Worm (Caenorhabditis elegans): ENCODE measurements around the gene F49H6.12.

The F49H6.12 gene

DNA sequence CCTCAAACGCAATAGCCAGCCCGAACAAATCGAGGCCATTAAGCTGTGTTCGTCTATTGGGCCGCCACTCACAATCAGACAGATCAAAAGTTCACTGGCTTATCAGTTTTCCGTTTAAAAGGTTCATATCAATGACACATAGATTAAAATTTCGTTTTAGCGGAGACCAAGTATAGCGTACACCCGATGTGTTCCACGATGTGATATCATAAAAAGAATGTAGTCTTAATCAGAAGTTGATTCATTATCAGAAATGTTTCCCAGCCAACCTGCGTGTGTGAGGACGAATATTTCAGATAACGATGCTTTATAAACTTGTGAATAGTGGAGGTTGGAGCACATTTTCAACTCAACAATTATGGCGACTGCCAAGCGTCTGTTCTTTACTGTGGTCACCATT is 7.2 kb downstream of the F49H6.12 start, which contains the start of gene clc-13:
TSS of gene clc-13 (plus strand) at position 359 of the 400 bp plus-strand sequence.
- TF ChIP-seq W03F9.2 (tag; optimal IDR thresholded peaks at IDR 0.05), result no peak
- no peak for TF ChIP-seq him-1 (tag; optimal IDR thresholded peaks at IDR 0.05)
- TF ChIP-seq dao-5 (tag; optimal IDR thresholded peaks at IDR 0.05), result no peak

DNA sequence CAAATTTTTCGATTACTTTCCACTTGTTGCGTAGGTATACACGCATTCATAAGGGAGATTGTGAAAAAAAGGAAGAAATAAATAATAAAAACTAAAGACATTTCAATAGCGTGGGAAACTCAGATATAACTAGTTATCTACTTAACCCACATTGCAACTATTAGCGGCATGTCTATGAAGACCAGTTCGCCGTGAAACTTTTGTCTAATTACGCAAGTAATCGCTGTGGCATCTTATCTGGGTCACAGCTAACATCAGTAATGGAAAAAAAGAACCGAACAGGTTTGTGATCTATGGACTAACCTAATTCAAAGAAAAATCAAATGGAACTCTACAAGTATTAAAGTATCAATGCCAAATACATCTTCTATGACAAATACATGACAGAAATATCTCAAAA is 8.0 kb downstream of the F49H6.12 start, which contains the start of gene clec-241:
TSS of gene clec-241 (minus strand) at position 101 of the 400 bp plus-strand sequence.
- no peak for TF ChIP-seq dao-5 (tag; optimal IDR thresholded peaks at IDR 0.05)
- no peak for TF ChIP-seq W03F9.2 (tag; optimal IDR thresholded peaks at IDR 0.05)
- no peak for TF ChIP-seq him-1 (tag; optimal IDR thresholded peaks at IDR 0.05)

DNA sequence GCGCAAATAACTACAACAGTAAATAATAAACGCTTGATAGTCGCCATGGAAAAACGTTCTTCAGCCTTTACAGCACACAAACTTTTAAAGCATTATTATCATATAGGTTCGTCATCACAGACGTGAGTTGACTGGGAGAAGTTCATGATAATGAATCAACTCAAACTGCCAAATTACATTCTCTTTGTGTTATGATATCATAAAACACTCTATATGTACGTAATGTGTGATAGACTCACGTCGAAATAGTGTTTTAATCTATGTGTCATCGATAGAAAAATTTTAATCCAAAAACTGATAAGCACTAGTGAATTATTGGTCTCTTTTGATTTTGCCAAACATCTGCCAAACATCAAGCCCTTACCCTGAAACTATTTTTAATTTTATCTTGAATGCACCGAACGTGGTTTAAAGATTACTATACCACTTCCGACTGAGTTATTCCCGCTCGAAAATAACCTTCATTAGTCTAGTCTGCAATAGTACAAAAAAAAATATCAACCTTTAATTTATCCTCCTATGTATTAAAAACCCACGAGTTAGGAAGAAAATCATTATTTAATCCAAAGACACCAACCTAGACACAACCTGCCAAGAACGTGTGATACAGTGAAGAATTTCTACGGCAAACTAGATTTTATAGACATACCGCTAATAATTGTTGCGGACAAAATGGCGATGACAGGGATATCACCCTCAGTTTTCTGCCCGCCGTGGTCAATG is 11.8 kb downstream of the F49H6.12 start, which contains the start of the genes clc-12 and clec-240:
TSS of gene clc-12 (minus strand) at position 47 of the 723 bp plus-strand sequence.
TSS of gene clec-240 (plus strand) at position 673 of the 723 bp plus-strand sequence.
- TF ChIP-seq dao-5 (tag; optimal IDR thresholded peaks at IDR 0.05) (no peak), him-1 (tag; optimal IDR thresholded peaks at IDR 0.05) (no peak), W03F9.2 (tag; optimal IDR thresholded peaks at IDR 0.05) (no peak)

DNA sequence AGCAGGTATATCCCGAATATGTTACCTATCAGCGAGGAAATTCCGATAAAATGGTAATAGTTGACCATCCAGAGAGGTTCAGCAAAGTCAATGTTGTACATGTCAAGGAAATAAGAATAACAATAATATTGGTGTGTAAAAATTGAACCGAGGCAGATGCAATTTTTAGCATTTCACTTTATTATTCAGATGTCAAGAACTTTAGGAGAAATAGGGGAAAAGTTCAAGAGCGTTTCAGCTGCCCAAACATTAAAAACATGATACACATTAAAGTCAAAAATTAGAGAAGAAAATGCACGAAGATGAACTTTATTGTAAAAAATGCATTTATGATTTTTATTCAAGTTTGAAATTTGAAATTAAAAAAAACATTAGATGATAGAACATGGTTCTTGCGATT is 13.0 kb downstream of the F49H6.12 start, which contains the start of gene sri-69:
TSS of gene sri-69 (minus strand) at position 101 of the 400 bp plus-strand sequence.
- TF ChIP-seq him-1 (tag; optimal IDR thresholded peaks at IDR 0.05) (no peak), W03F9.2 (tag; optimal IDR thresholded peaks at IDR 0.05) (no peak), dao-5 (tag; optimal IDR thresholded peaks at IDR 0.05) (no peak)

DNA sequence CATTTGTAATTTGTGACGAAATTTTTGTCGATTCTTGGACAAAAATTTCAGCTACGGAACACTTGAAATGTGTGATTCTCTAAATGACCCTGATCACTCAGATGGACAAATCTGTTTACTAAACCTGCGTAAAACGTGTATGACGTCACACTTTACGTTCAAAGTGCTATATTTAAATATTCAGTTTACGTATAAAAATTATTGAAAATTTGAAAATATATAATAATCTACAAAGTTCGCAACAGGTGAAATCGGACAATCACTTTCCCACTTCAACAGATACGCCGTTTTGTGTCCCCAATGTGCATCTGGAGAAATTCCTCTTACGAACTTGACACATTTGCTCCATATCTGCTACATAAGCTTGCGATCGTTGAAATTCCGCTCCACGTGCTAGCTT is 16.1 kb downstream of the F49H6.12 start, which contains the start of gene srh-131:
TSS of gene srh-131 (plus strand) at position 301 of the 400 bp plus-strand sequence.
- TF ChIP-seq dao-5 (tag; optimal IDR thresholded peaks at IDR 0.05) (no peak), him-1 (tag; optimal IDR thresholded peaks at IDR 0.05) (no peak), W03F9.2 (tag; optimal IDR thresholded peaks at IDR 0.05) (no peak)

DNA sequence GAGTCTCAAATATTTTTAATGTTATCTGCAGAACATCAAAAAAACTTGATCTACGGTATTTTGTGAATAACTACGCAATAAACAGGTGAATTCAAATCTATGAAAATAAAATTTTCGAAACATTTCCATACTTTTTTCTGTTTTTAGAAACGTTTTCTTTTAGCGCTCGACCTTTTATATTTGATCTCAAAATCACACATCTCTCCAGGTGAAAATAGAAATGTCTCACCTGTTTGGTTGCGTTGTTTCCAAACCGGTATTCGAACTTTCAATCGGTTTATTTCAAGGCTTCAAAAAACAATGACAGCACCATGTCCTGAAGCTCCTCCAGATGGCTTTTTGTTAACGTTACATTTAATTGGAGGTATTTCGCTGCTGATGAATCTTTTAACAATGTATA is 20.1 kb downstream of the F49H6.12 start, which contains the start of gene sri-9:
TSS of gene sri-9 (plus strand) at position 301 of the 400 bp plus-strand sequence.
- TF ChIP-seq W03F9.2 (tag; optimal IDR thresholded peaks at IDR 0.05), result no peak
- no peak for TF ChIP-seq dao-5 (tag; optimal IDR thresholded peaks at IDR 0.05)
- TF ChIP-seq him-1 (tag; optimal IDR thresholded peaks at IDR 0.05), result no peak

DNA sequence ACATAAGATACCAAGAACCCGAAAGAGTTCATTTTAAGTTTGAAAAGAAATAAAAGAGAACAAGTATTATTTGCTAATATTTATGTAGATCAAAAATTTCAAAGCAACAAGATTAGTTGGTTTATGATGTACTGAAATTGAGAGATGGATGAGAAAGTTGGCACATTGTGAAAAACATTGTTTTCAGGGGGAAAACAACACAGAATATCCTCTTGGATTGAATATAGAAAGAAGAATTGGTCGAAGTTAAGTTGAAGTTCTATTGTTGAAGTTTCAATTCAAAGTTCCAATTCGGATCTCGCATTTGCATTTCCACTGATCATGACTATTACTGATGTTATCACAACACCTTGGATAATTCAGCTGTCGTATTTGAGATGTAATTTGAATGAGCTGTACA is 20.6 kb downstream of the F49H6.12 start:
- TF ChIP-seq dao-5 (tag; optimal IDR thresholded peaks at IDR 0.05), result no peak
- no peak for TF ChIP-seq W03F9.2 (tag; optimal IDR thresholded peaks at IDR 0.05)
- TF ChIP-seq him-1 (tag; optimal IDR thresholded peaks at IDR 0.05), result no peak

DNA sequence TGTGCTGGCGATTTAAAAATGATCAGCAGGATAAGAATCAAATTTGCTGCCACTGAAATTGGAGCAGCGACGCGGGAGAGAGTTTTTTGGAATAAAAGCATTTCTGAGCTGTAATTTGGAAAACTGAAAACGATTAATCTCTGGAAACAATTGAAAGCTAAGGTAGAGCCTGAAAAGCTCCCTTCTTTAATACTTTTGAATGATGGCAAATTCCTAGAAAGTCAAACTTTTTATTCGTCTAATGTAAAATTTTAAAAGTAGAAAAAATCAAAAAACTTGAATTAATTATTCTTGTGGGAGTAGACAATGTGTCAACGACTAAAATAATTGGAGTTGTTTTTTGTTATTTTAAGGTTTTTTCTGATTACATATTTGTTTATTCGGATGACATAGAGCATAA is 21.1 kb downstream of the F49H6.12 start, which contains the start of gene str-217:
TSS of gene str-217 (minus strand) at position 101 of the 400 bp plus-strand sequence.
- no peak for TF ChIP-seq dao-5 (tag; optimal IDR thresholded peaks at IDR 0.05)
- no peak for TF ChIP-seq him-1 (tag; optimal IDR thresholded peaks at IDR 0.05)
- no peak for TF ChIP-seq W03F9.2 (tag; optimal IDR thresholded peaks at IDR 0.05)

DNA sequence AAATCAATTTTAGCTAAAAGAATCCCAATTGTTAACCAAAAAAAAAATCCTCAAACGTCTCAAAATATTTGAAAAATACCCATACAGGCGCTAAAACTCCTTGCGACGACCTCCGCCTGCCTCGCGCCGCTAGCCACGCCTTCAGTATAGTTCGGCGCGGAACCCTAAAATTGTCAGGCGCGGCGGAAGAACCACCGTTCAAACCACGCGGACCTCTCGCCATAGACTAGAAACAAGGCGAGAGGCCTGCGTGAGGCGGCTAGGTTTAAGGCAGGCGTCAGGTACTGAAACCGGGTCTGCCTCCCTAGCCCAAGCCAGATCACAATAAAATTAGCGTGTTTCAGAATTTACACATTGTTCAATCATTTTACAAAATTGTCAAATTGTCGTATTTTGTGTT is 28.9 kb downstream of the F49H6.12 start:
- TF ChIP-seq him-1 (tag; optimal IDR thresholded peaks at IDR 0.05), result no peak
- TF ChIP-seq dao-5 (tag; optimal IDR thresholded peaks at IDR 0.05), result no peak
- no peak for TF ChIP-seq W03F9.2 (tag; optimal IDR thresholded peaks at IDR 0.05)

DNA sequence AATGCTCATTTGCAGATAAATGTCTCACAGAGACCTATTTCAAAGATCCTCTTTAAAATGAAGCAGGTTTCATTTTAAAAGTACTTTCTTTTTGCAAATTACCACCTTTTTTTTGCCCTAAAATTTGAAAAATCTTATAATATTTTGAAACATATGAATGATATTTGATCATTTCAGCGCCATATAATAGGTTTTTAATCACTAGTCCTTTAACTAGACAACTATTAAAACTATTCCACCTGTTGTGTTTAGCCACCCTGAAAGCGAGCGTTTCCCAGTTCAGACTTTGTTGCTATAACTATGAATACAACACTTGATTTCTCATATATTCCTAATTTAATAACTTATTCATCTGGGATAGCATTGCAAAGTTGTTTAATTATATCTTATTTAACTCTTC is 29.5 kb downstream of the F49H6.12 start, which contains the start of gene srz-95:
TSS of gene srz-95 (plus strand) at position 301 of the 400 bp plus-strand sequence.
- no peak for TF ChIP-seq dao-5 (tag; optimal IDR thresholded peaks at IDR 0.05)
- no peak for TF ChIP-seq W03F9.2 (tag; optimal IDR thresholded peaks at IDR 0.05)
- no peak for TF ChIP-seq him-1 (tag; optimal IDR thresholded peaks at IDR 0.05)

DNA sequence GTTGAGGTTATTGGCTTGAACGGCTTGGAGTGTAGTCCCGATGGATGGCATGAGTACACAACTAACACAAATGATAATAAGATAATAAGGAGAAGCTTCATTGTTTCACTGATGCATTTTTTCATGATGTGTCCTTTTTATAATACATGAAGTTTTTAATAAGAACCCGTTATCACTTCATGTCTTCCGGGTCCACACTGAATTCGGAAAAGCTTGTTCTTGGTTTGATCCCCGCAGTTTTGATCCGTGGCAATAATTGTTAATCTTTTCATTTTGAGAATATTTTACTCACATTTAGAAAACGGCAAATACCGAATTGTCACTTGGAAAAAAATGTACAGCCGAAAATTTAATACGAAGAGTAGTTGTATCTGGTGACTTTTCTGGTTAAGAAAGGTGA is 32.6 kb downstream of the F49H6.12 start, which contains the start of gene Y102A5C.27:
TSS of gene Y102A5C.27 (minus strand) at position 101 of the 400 bp plus-strand sequence.
- TF ChIP-seq dao-5 (tag; optimal IDR thresholded peaks at IDR 0.05) (no peak), him-1 (tag; optimal IDR thresholded peaks at IDR 0.05) (no peak), W03F9.2 (tag; optimal IDR thresholded peaks at IDR 0.05) (no peak)

DNA sequence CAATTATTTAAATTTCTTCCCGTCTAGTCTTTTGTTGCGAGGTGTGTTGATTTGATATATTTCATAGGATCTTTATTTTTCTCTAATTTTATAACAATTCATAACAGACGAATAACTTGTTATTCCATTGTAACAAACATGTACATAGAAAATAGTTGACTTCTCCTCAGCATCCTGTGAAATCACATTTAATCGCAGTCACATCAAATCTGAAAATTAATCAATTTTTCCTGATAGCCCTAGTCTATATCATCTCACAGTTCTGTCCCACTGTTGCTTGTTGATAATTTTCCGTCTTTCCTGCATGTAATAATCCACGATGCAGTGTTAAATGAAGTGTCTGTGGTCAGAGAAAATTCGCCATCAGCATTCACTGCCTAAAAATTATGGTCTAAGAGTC is 33.5 kb downstream of the F49H6.12 start:
- TF ChIP-seq W03F9.2 (tag; optimal IDR thresholded peaks at IDR 0.05) (no peak), him-1 (tag; optimal IDR thresholded peaks at IDR 0.05) (no peak), dao-5 (tag; optimal IDR thresholded peaks at IDR 0.05) (no peak)

DNA sequence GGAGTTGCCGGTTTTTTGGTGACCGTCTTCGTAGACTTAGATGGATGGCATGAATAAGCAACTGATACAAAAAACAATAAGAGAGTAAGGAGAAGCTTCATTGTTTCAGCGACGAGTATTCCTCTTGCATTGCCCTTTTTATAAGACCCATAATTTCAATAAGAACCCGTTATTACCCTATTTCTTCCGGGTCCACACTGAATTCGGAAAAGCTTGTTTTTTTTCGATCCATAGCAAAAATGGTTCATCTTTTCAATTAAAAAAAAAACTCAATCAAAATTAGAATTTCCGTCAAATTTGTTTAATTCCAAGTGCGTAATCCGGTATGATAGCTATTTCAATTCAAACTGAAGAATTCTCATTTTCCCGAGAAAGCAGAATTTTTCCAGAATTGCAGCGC is 34.2 kb downstream of the F49H6.12 start, which contains the start of gene Y102A5C.40:
TSS of gene Y102A5C.40 (minus strand) at position 101 of the 400 bp plus-strand sequence.
- TF ChIP-seq dao-5 (tag; optimal IDR thresholded peaks at IDR 0.05) (no peak), him-1 (tag; optimal IDR thresholded peaks at IDR 0.05) (no peak), W03F9.2 (tag; optimal IDR thresholded peaks at IDR 0.05) (no peak)

DNA sequence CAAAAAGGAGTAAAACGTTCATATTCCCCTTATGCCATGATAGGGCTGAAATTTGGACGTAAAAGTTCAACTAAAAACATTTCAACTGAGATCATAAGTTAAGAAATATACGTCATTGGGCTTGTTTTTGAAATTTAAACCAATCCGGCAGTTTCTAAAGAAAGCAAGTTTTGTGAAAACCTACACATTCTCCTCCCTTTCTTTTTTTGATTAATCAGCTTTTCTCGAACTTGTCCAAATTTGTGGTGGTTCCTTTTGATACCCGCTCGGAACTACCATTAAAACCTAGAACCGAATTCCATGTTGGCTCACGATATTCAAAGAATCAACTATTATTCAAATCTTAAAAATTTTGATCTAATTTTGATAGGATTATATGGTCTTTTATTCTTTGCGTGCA is 40.9 kb downstream of the F49H6.12 start, which contains the start of gene srz-54:
TSS of gene srz-54 (plus strand) at position 301 of the 400 bp plus-strand sequence.
- no peak for TF ChIP-seq dao-5 (tag; optimal IDR thresholded peaks at IDR 0.05)
- no peak for TF ChIP-seq W03F9.2 (tag; optimal IDR thresholded peaks at IDR 0.05)
- TF ChIP-seq him-1 (tag; optimal IDR thresholded peaks at IDR 0.05), result no peak

Measured in whole organism, L4/young adult.